Fruit fly (Drosophila melanogaster) whole organism, embryonic: ENCODE measurements around the gene CG5510.

ENCODE experiments used
- CG11696 ChIP-seq: fragments of 200-800 bp; sonication (Bioruptor generic); IDR thresholded peaks from 2 replicates; pipeline ENCODE4 v1.3.6; 2022; ENCODE audit warnings: missing biosample characterization, missing genetic modification characterization
- CG12299 ChIP-seq: fragments of 200-800 bp; sonication (Bioruptor generic); optimal IDR thresholded peaks from 2 replicates; lab custom pipeline; 2018; ENCODE audit warnings: missing biosample characterization, mild to moderate bottlenecking, missing genetic modification characterization
- CG14014 ChIP-seq: fragments of 200-800 bp; sonication (Bioruptor generic); IDR thresholded peaks from 2 replicates; pipeline ENCODE4 v1.3.6; 2022; ENCODE audit warnings: missing biosample characterization, missing genetic modification characterization
- CG14710 ChIP-seq: fragments of 200-800 bp; sonication (Bioruptor generic); optimal IDR thresholded peaks from 3 replicates; lab custom pipeline; 2019; ENCODE audit warnings: missing biosample characterization, mild to moderate bottlenecking, missing genetic modification characterization, moderate library complexity
- CG14965 ChIP-seq: fragments of 200-800 bp; sonication (Bioruptor generic); optimal IDR thresholded peaks from 2 replicates; lab custom pipeline; 2016; ENCODE audit warnings: missing biosample characterization, missing genetic modification characterization, borderline replicate concordance
- CG15269 ChIP-seq: fragments of 200-800 bp; sonication (Bioruptor generic); optimal IDR thresholded peaks from 2 replicates; lab custom pipeline; 2018; ENCODE audit warnings: missing biosample characterization, mild to moderate bottlenecking, missing genetic modification characterization, moderate library complexity
- CG1529 ChIP-seq: fragments of 200-800 bp; sonication (Bioruptor generic); optimal IDR thresholded peaks from 3 replicates; lab custom pipeline; 2018; ENCODE audit warnings: missing biosample characterization, missing genetic modification characterization
- CG15514 ChIP-seq: fragments of 200-800 bp; sonication (Bioruptor generic); optimal IDR thresholded peaks from 3 replicates; lab custom pipeline; 2017; ENCODE audit warnings: missing biosample characterization, missing genetic modification characterization, mild to moderate bottlenecking, moderate library complexity, missing genetic modification reagents
- CG2129 ChIP-seq: fragments of 200-800 bp; sonication (Bioruptor generic); IDR thresholded peaks from 2 replicates; pipeline ENCODE4 v1.3.6; 2022; ENCODE audit warnings: missing biosample characterization, missing genetic modification characterization; ENCODE audit not compliant: partially characterized antibody
- CG2875 ChIP-seq: fragments of 200-800 bp; sonication (Bioruptor generic); optimal IDR thresholded peaks from 2 replicates; lab custom pipeline; 2017; ENCODE audit warnings: missing biosample characterization, mild to moderate bottlenecking, missing genetic modification characterization, missing genetic modification reagents
- CG30403 ChIP-seq: fragments of 200-800 bp; sonication (Bioruptor generic); optimal IDR thresholded peaks from 3 replicates; lab custom pipeline; 2016; ENCODE audit warnings: missing biosample characterization, missing genetic modification characterization
- CG3163 ChIP-seq: fragments of 200-800 bp; sonication (Bioruptor generic); optimal IDR thresholded peaks from 3 replicates; lab custom pipeline; 2016; ENCODE audit warnings: missing biosample characterization, missing genetic modification characterization
- CG32772 ChIP-seq: fragments of 200-800 bp; sonication (Bioruptor generic); IDR thresholded peaks from 2 replicates; pipeline ENCODE4 v1.3.6; 2022; ENCODE audit warnings: missing biosample characterization, missing genetic modification characterization
- CG34376 ChIP-seq: fragments of 200-800 bp; sonication (Bioruptor generic); optimal IDR thresholded peaks from 2 replicates; lab custom pipeline; 2018; ENCODE audit warnings: missing biosample characterization, mild to moderate bottlenecking, missing genetic modification characterization
- CG3838 ChIP-seq: fragments of 200-800 bp; sonication (Bioruptor generic); optimal IDR thresholded peaks from 3 replicates; lab custom pipeline; 2016; ENCODE audit warnings: missing biosample characterization, missing genetic modification characterization
- CG5180 ChIP-seq: fragments of 200-800 bp; sonication (Bioruptor generic); optimal IDR thresholded peaks from 3 replicates; lab custom pipeline; 2017; ENCODE audit warnings: missing biosample characterization, missing genetic modification characterization, mild to moderate bottlenecking, moderate library complexity, missing genetic modification reagents
- CG6175 ChIP-seq: fragments of 200-800 bp; sonication (Bioruptor generic); IDR thresholded peaks from 3 replicates; pipeline ENCODE4 v1.3.6; 2022; ENCODE audit warnings: missing biosample characterization, missing genetic modification characterization
- CG7963 ChIP-seq: fragments of 200-800 bp; sonication (Bioruptor generic); IDR thresholded peaks from 3 replicates; pipeline ENCODE4 v1.3.6; 2022; ENCODE audit warnings: missing biosample characterization, missing genetic modification characterization; ENCODE audit not compliant: partially characterized antibody
- CG8281 ChIP-seq: fragments of 200-800 bp; sonication (Bioruptor generic); optimal IDR thresholded peaks from 2 replicates; lab custom pipeline; 2018; ENCODE audit warnings: missing biosample characterization, mild to moderate bottlenecking, missing genetic modification characterization, moderate library complexity
- CG8944 ChIP-seq: fragments of 200-800 bp; sonication (Bioruptor generic); optimal IDR thresholded peaks from 3 replicates; lab custom pipeline; 2016; ENCODE audit warnings: missing biosample characterization, missing genetic modification characterization
- CG9437 ChIP-seq: fragments of 200-800 bp; sonication (Bioruptor generic); optimal IDR thresholded peaks from 2 replicates; lab custom pipeline; 2018; ENCODE audit warnings: missing biosample characterization, mild to moderate bottlenecking, missing genetic modification characterization
- CoRest ChIP-seq: fragments of 200-800 bp; sonication (Bioruptor generic); optimal IDR thresholded peaks from 3 replicates; lab custom pipeline; 2018; ENCODE audit warnings: missing biosample characterization, mild to moderate bottlenecking, missing genetic modification characterization, moderate library complexity
- D ChIP-seq, 2 experiments: fragments of 200-800 bp in 1 of 2; fragments of >200 bp in 1 of 2; sonication (Bioruptor generic) in 1 of 2; optimal IDR thresholded peaks; 2 replicates in 1 of 2; 3 replicates in 1 of 2; lab custom pipeline; 2017; ENCODE audit warnings: mild to moderate bottlenecking in 1 of 2, missing biosample characterization in 1 of 2, missing genetic modification characterization in 1 of 2, missing genetic modification reagents in 1 of 2
- E2f2 ChIP-seq: fragments of 200-800 bp; sonication (Bioruptor generic); IDR thresholded peaks from 2 replicates; pipeline ENCODE4 v1.3.6; 2022; ENCODE audit warnings: missing biosample characterization, missing genetic modification characterization
- MESR4 ChIP-seq: fragments of 200-800 bp; sonication (Bioruptor generic); optimal IDR thresholded peaks from 2 replicates; lab custom pipeline; 2018; ENCODE audit warnings: missing biosample characterization, mild to moderate bottlenecking, missing genetic modification characterization, moderate library complexity
- Nf-YC ChIP-seq: fragments of 200-800 bp; optimal IDR thresholded peaks from 3 replicates; lab custom pipeline; 2019; ENCODE audit warnings: missing biosample characterization, mild to moderate bottlenecking, missing genetic modification characterization, moderate library complexity
- crp ChIP-seq, 2 experiments: fragments of 200-800 bp; sonication (Bioruptor generic); optimal IDR thresholded peaks; 2 replicates in 1 of 2; 3 replicates in 1 of 2; lab custom pipeline; 2017; ENCODE audit warnings: missing biosample characterization in 2 of 2, missing genetic modification characterization in 2 of 2, mild to moderate bottlenecking in 1 of 2, moderate library complexity in 1 of 2
- dpn ChIP-seq, 2 experiments: fragments of 200-800 bp; sonication (Bioruptor generic); optimal IDR thresholded peaks; 3 replicates each; lab custom pipeline; 2016; ENCODE audit warnings: missing biosample characterization in 2 of 2, missing genetic modification characterization in 2 of 2
- fd102C ChIP-seq: fragments of 200-800 bp; sonication (Bioruptor generic); optimal IDR thresholded peaks from 2 replicates; lab custom pipeline; 2018; ENCODE audit warnings: missing biosample characterization, mild to moderate bottlenecking, missing genetic modification characterization, moderate library complexity
- fd3F ChIP-seq: fragments of 200-800 bp; sonication (Bioruptor generic); optimal IDR thresholded peaks from 2 replicates; lab custom pipeline; 2018; ENCODE audit warnings: missing biosample characterization, mild to moderate bottlenecking, missing genetic modification characterization, moderate library complexity
- gsb ChIP-seq: fragments of 200-800 bp; sonication (Bioruptor generic); IDR thresholded peaks from 2 replicates; pipeline ENCODE4 v1.3.6; 2022; ENCODE audit warnings: missing biosample characterization, missing genetic modification characterization
- gt ChIP-seq: fragments of 200-800 bp; sonication (Bioruptor generic); IDR thresholded peaks from 2 replicates; pipeline ENCODE4 v1.3.6; 2022; ENCODE audit warnings: missing biosample characterization, missing genetic modification characterization
- h ChIP-seq: fragments of >200 bp; optimal IDR thresholded peaks from 2 replicates; lab custom pipeline; 2017
- jumu ChIP-seq: fragments of 200-800 bp; sonication (Bioruptor generic); optimal IDR thresholded peaks from 3 replicates; lab custom pipeline; 2016; ENCODE audit warnings: missing biosample characterization, missing genetic modification characterization
- knrl ChIP-seq: fragments of 200-800 bp; sonication (Bioruptor generic); IDR thresholded peaks from 3 replicates; pipeline ENCODE4 v1.3.6; 2022; ENCODE audit warnings: missing biosample characterization, missing genetic modification characterization; ENCODE audit not compliant: partially characterized antibody
- lmd ChIP-seq: fragments of 200-800 bp; sonication (Bioruptor generic); IDR thresholded peaks from 2 replicates; pipeline ENCODE4 v1.3.6; 2022; ENCODE audit warnings: missing biosample characterization, missing genetic modification characterization
- scrt ChIP-seq: fragments of 200-800 bp; sonication (Bioruptor generic); optimal IDR thresholded peaks from 2 replicates; lab custom pipeline; 2018; ENCODE audit warnings: missing biosample characterization, mild to moderate bottlenecking, missing genetic modification characterization, moderate library complexity
- shn ChIP-seq: fragments of 200-800 bp; sonication (Bioruptor generic); optimal IDR thresholded peaks from 3 replicates; lab custom pipeline; 2016; ENCODE audit warnings: missing biosample characterization, missing genetic modification characterization
- sug ChIP-seq: fragments of 200-800 bp; optimal IDR thresholded peaks from 2 replicates; lab custom pipeline; 2019; ENCODE audit warnings: missing biosample characterization, mild to moderate bottlenecking, missing genetic modification characterization, moderate library complexity
- tio ChIP-seq: fragments of 200-800 bp; sonication (Bioruptor generic); optimal IDR thresholded peaks from 2 replicates; lab custom pipeline; 2017; ENCODE audit warnings: missing biosample characterization, missing genetic modification characterization, inconsistent platforms
- trh ChIP-seq: fragments of 200-800 bp; sonication (Bioruptor generic); optimal IDR thresholded peaks from 2 replicates; lab custom pipeline; 2016; ENCODE audit warnings: missing biosample characterization, missing genetic modification characterization
- usp ChIP-seq: fragments of >200 bp; optimal IDR thresholded peaks from 2 replicates; lab custom pipeline; 2017; ENCODE audit warnings: missing biosample characterization, missing genetic modification characterization
- zfh1 ChIP-seq: fragments of 200-800 bp; sonication (Bioruptor generic); IDR thresholded peaks from 3 replicates; pipeline ENCODE4 v1.3.6; 2022; ENCODE audit warnings: missing biosample characterization, missing genetic modification characterization

The CG5510 gene

dm6 chr3R:24148838-24149237 lies 20.5 kb downstream of the CG5510 start, which contains the start of gene Slimp (continued):
- TF ChIP-seq jumu (GFP tag; lab: Kevin White, UChicago): no peak
- no peak for TF ChIP-seq fd102C (GFP tag; lab: Kevin White, UChicago)
- no peak for TF ChIP-seq CG6175 (GFP tag; lab: Robert Waterston, UW)
- TF ChIP-seq CG2875 (GFP tag; lab: Kevin White, UChicago): no peak
- TF ChIP-seq zfh1 (GFP tag; lab: Robert Waterston, UW): no peak
- TF ChIP-seq tio (GFP tag; lab: Kevin White, UChicago): no peak
- no peak for TF ChIP-seq CG15269 (tag; lab: Kevin White, UChicago)
- no peak for TF ChIP-seq CG3163
- no peak for TF ChIP-seq CG1529 (GFP tag; lab: Kevin White, UChicago)
- no peak for TF ChIP-seq Nf-YC (tag; lab: Kevin White, UChicago)
- no peak for TF ChIP-seq D (optimal IDR thresholded peaks at IDR 0.05; lab: Kevin White, UChicago)
- TF ChIP-seq D (GFP tag; optimal IDR thresholded peaks at IDR 0.05; lab: Kevin White, UChicago): no peak
- no peak for TF ChIP-seq CG8944 (GFP tag; lab: Kevin White, UChicago)
- TF ChIP-seq CG5180: no peak
- TF ChIP-seq shn: no peak
- TF ChIP-seq CG14710: peak; percentile 31
- no peak for TF ChIP-seq trh (GFP tag; lab: Kevin White, UChicago)
- no peak for TF ChIP-seq CG3838
- TF ChIP-seq CG11696 (GFP tag; lab: Robert Waterston, UW): no peak
- no peak for TF ChIP-seq scrt
- 0 out of 3 replicates have a peak, but pooled peaks have one; percentile 17 for TF ChIP-seq knrl (GFP tag; lab: Robert Waterston, UW)
- peak; percentile 37; the same call in 1 of the 2 replicates for TF ChIP-seq E2f2
- no peak for TF ChIP-seq CG34376 (GFP tag; lab: Kevin White, UChicago)
- TF ChIP-seq CG14965 (GFP tag; lab: Kevin White, UChicago): no peak
- no peak for TF ChIP-seq h (lab: Kevin White, UChicago)
- no peak for TF ChIP-seq CG8281 (tag; lab: Kevin White, UChicago)
- TF ChIP-seq dpn (GFP tag; optimal IDR thresholded peaks at IDR 0.05; lab: Kevin White, UChicago): peak in 1 of 2 experiments; percentile 22
- peak; percentile 56 to 93 for TF ChIP-seq crp (GFP tag; optimal IDR thresholded peaks at IDR 0.05; lab: Kevin White, UChicago)
- TF ChIP-seq gsb (GFP tag; lab: Robert Waterston, UW): no peak
- no peak for TF ChIP-seq gt (GFP tag; lab: Robert Waterston, UW)
- no peak for TF ChIP-seq CG14014 (GFP tag; lab: Robert Waterston, UW)
- TF ChIP-seq sug (tag; lab: Kevin White, UChicago): peak; percentile 21
- TF ChIP-seq lmd: no peak
- no peak for TF ChIP-seq MESR4 (GFP tag; lab: Kevin White, UChicago)
- TF ChIP-seq CoRest: peak; percentile 8
- TF ChIP-seq CG2129 (GFP tag; lab: Robert Waterston, UW): no peak
- peak; percentile 26 for TF ChIP-seq CG30403 (GFP tag; lab: Kevin White, UChicago)
- no peak for TF ChIP-seq fd3F
- no peak for TF ChIP-seq CG12299 (tag; lab: Kevin White, UChicago)
- TF ChIP-seq CG9437: no peak
- peak; percentile 89 for TF ChIP-seq CG15514
- no peak for TF ChIP-seq usp (GFP tag; lab: Kevin White, UChicago)
- TF ChIP-seq CG32772: no peak
- TF ChIP-seq CG7963: no peak
